Fruit fly (Drosophila melanogaster): Measurements from ENCODE around the gene CG15459.

dm6 chrX:20423158-20423557 lies 9.8 kb upstream of the CG15459 start:
- TF ChIP-seq CG12769 (tag; optimal IDR thresholded peaks at IDR 0.05) (no peak), CG4707 (GFP tag; optimal IDR thresholded peaks at IDR 0.05) (no peak)
